Worm (Caenorhabditis elegans) whole organism, L1 larva: ENCODE results near the gene F15G9.1.

Experiments
- C16A3.4 ChIP-seq: fragments of 150-350 bp; optimal IDR thresholded peaks from 2 replicates; lab custom pipeline; 2014; ENCODE audit warnings: missing biosample characterization, missing genetic modification characterization
- F16B12.6 ChIP-seq: fragments of 150-350 bp; optimal IDR thresholded peaks from 2 replicates; lab custom pipeline; 2014; ENCODE audit warnings: missing biosample characterization, missing genetic modification characterization
- ceh-82 ChIP-seq, 3 experiments: fragments of 150-350 bp in 1 of 3; sonication (generic microtip) in 2 of 3; optimal IDR thresholded peaks; 2 replicates each; lab custom pipeline; 2014 to 2017; ENCODE audit warnings: missing biosample characterization in 3 of 3, missing genetic modification characterization in 3 of 3
- ceh-90 ChIP-seq: sonication (generic microtip); optimal IDR thresholded peaks from 2 replicates; lab custom pipeline; 2016; ENCODE audit warnings: missing genetic modification characterization, missing compliant biosample characterization
- ces-1 ChIP-seq: fragments of 150-350 bp; optimal IDR thresholded peaks from 2 replicates; lab custom pipeline; 2014; ENCODE audit warnings: missing biosample characterization, missing genetic modification reagents, missing genetic modification characterization
- dsc-1 ChIP-seq: sonication (generic microtip); optimal IDR thresholded peaks from 2 replicates; lab custom pipeline; 2016; ENCODE audit warnings: mild to moderate bottlenecking, missing genetic modification characterization, missing compliant biosample characterization
- efl-1 ChIP-seq, 4 experiments: fragments of 150-350 bp; optimal IDR thresholded peaks in 3 of 4; peaks in 1 of 4; 1 replicate in 1 of 4; 2 replicates in 3 of 4; lab custom pipeline; 2014; ENCODE audit warnings: missing biosample characterization in 2 of 4, missing genetic modification characterization in 2 of 4, missing genetic modification reagents in 2 of 4
- egl-27 ChIP-seq, 2 experiments: fragments of 150-350 bp in 1 of 2; sonication (generic microtip); optimal IDR thresholded peaks; 3 replicates each; lab custom pipeline; 2017 to 2018; ENCODE audit warnings: missing biosample characterization in 2 of 2, missing genetic modification characterization in 2 of 2, missing genetic modification reagents in 2 of 2
- ets-5 ChIP-seq: fragments of 200-800 bp; sonication (Bioruptor generic); IDR thresholded peaks from 2 replicates; pipeline ENCODE4 v1.3.6; 2022; ENCODE audit warnings: missing genetic modification characterization, missing compliant biosample characterization
- fkh-10 ChIP-seq: sonication (generic microtip); optimal IDR thresholded peaks from 2 replicates; lab custom pipeline; 2017; ENCODE audit warnings: missing biosample characterization, missing genetic modification reagents, missing genetic modification characterization
- fkh-8 ChIP-seq: sonication (generic microtip); optimal IDR thresholded peaks from 2 replicates; lab custom pipeline; 2016; ENCODE audit warnings: mild to moderate bottlenecking, missing genetic modification characterization, missing compliant biosample characterization
- fos-1 ChIP-seq: fragments of 150-350 bp; optimal IDR thresholded peaks from 2 replicates; lab custom pipeline; 2014; ENCODE audit warnings: missing biosample characterization, missing genetic modification characterization
- hlh-17 ChIP-seq: fragments of 200-800 bp; sonication (Bioruptor generic); optimal IDR thresholded peaks from 2 replicates; lab custom pipeline; 2018; ENCODE audit warnings: missing genetic modification characterization, mild to moderate bottlenecking, missing compliant biosample characterization, moderate library complexity, borderline replicate concordance
- irx-1 ChIP-seq: sonication (generic microtip); optimal IDR thresholded peaks from 2 replicates; lab custom pipeline; 2016; ENCODE audit warnings: missing genetic modification characterization, missing compliant biosample characterization
- lin-14 ChIP-seq: fragments of 200-800 bp; sonication (Bioruptor generic); optimal IDR thresholded peaks from 2 replicates; lab custom pipeline; 2018; ENCODE audit warnings: mild to moderate bottlenecking, missing genetic modification characterization, moderate library complexity, missing compliant biosample characterization
- lin-35 ChIP-seq, 2 experiments: fragments of 150-350 bp; optimal IDR thresholded peaks; 2 replicates each; lab custom pipeline; 2014; ENCODE audit warnings: missing biosample characterization in 2 of 2, missing genetic modification characterization in 2 of 2, missing genetic modification reagents in 2 of 2
- lsy-2 ChIP-seq, 2 experiments: fragments of 150-350 bp; optimal IDR thresholded peaks; 2 replicates each; lab custom pipeline; 2014; ENCODE audit warnings: missing biosample characterization in 2 of 2, missing genetic modification characterization in 2 of 2
- mdl-1 ChIP-seq, 2 experiments: fragments of 150-350 bp; optimal IDR thresholded peaks; 2 replicates each; lab custom pipeline; 2014 to 2017; ENCODE audit warnings: missing biosample characterization in 2 of 2, missing genetic modification characterization in 2 of 2, inconsistent platforms in 1 of 2
- mef-2 ChIP-seq: fragments of 150-350 bp; optimal IDR thresholded peaks from 2 replicates; lab custom pipeline; 2014; ENCODE audit warnings: missing biosample characterization, missing genetic modification characterization
- nhr-19 ChIP-seq: fragments of 200-800 bp; sonication (Bioruptor generic); conservative IDR thresholded peaks from 2 replicates; pipeline ENCODE4 v1.3.6; 2022; ENCODE audit warnings: missing genetic modification characterization, missing compliant biosample characterization
- nhr-20 ChIP-seq: sonication (generic microtip); optimal IDR thresholded peaks from 2 replicates; lab custom pipeline; 2016; ENCODE audit warnings: mild to moderate bottlenecking, missing genetic modification characterization, missing compliant biosample characterization
- nhr-237 ChIP-seq: fragments of 150-350 bp; optimal IDR thresholded peaks from 2 replicates; lab custom pipeline; 2014; ENCODE audit warnings: missing biosample characterization, missing genetic modification characterization
- nhr-47 ChIP-seq: sonication (generic microtip); optimal IDR thresholded peaks from 2 replicates; lab custom pipeline; 2016; ENCODE audit warnings: mild to moderate bottlenecking, missing genetic modification characterization, moderate library complexity, missing compliant biosample characterization
- nhr-71 ChIP-seq: sonication (generic microtip); optimal IDR thresholded peaks from 2 replicates; lab custom pipeline; 2016; ENCODE audit warnings: mild to moderate bottlenecking, missing genetic modification characterization, moderate library complexity, missing compliant biosample characterization
- nhr-84 ChIP-seq: sonication (generic microtip); optimal IDR thresholded peaks from 2 replicates; lab custom pipeline; 2017; ENCODE audit warnings: missing biosample characterization, missing genetic modification characterization
- nhr-85 ChIP-seq: sonication (generic microtip); peaks from one replicate; lab custom pipeline; 2016; ENCODE audit warnings: missing genetic modification characterization, inconsistent platforms, missing compliant biosample characterization
- rnt-1 ChIP-seq: sonication (generic microtip); optimal IDR thresholded peaks from 2 replicates; lab custom pipeline; 2016; ENCODE audit warnings: mild to moderate bottlenecking, missing genetic modification characterization, moderate library complexity, missing compliant biosample characterization
- snu-23 ChIP-seq: sonication (generic microtip); optimal IDR thresholded peaks from 2 replicates; lab custom pipeline; 2016; ENCODE audit warnings: missing genetic modification characterization, missing compliant biosample characterization
- sox-4 ChIP-seq: sonication (generic microtip); optimal IDR thresholded peaks from 2 replicates; lab custom pipeline; 2016; ENCODE audit warnings: missing genetic modification characterization, missing compliant biosample characterization
- sptf-1 ChIP-seq: fragments of 150-350 bp; optimal IDR thresholded peaks from 2 replicates; lab custom pipeline; 2014; ENCODE audit warnings: missing biosample characterization, missing genetic modification characterization
- swsn-7 ChIP-seq: sonication (generic microtip); optimal IDR thresholded peaks from 2 replicates; lab custom pipeline; 2016; ENCODE audit warnings: missing genetic modification characterization, missing compliant biosample characterization
- tlp-1 ChIP-seq: fragments of 150-350 bp; optimal IDR thresholded peaks from 2 replicates; lab custom pipeline; 2014; ENCODE audit warnings: missing biosample characterization, missing genetic modification characterization
- unc-62 ChIP-seq: fragments of 150-350 bp; optimal IDR thresholded peaks from 2 replicates; lab custom pipeline; 2014; ENCODE audit warnings: missing biosample characterization, missing genetic modification reagents, missing genetic modification characterization
- unc-86 ChIP-seq: sonication (generic microtip); optimal IDR thresholded peaks from 2 replicates; lab custom pipeline; 2016; ENCODE audit warnings: missing genetic modification characterization, missing compliant biosample characterization
- unc-98 ChIP-seq: fragments of 200-800 bp; sonication (Bioruptor generic); IDR thresholded peaks from 2 replicates; pipeline ENCODE4 v1.3.6; 2022; ENCODE audit warnings: missing genetic modification characterization, missing compliant biosample characterization
- ztf-11 ChIP-seq, 2 experiments: sonication (generic microtip); optimal IDR thresholded peaks; 2 replicates each; lab custom pipeline; 2016 to 2017; ENCODE audit warnings: missing genetic modification characterization in 2 of 2, missing biosample characterization in 1 of 2, missing compliant biosample characterization in 1 of 2

Gene F15G9.1

ce11 chrX:9667391-9667790, 38.8 kb upstream of the F15G9.1 start (continued):
- TF ChIP-seq ztf-11 (tag; optimal IDR thresholded peaks at IDR 0.05; lab: Kevin White, UChicago) (no peak), nhr-84 (tag; lab: Kevin White, UChicago) (no peak), lin-14 (GFP tag; lab: Kevin White, UChicago) (peak; percentile 87), ets-5 (GFP tag; lab: Robert Waterston, UW) (no peak), snu-23 (GFP tag; lab: Kevin White, UChicago) (peak; percentile 73), unc-86 (tag; lab: Kevin White, UChicago) (no peak), C16A3.4 (tag; lab: Kevin White, UChicago) (peak; percentile 50), nhr-20 (tag; lab: Kevin White, UChicago) (peak; percentile 76), ces-1 (no peak), nhr-237 (tag; lab: Kevin White, UChicago) (peak; percentile 47), mdl-1 (tag; optimal IDR thresholded peaks at IDR 0.05; lab: Kevin White, UChicago) (peak in 1 of 2 experiments; percentile 36), hlh-17 (GFP tag; lab: Kevin White, UChicago) (no peak), irx-1 (tag; lab: Kevin White, UChicago) (peak; percentile 26), lin-35 (GFP tag; optimal IDR thresholded peaks at IDR 0.05; lab: Kevin White, UChicago) (peak in 1 of 2 experiments; percentile 38), lsy-2 (tag; optimal IDR thresholded peaks at IDR 0.05; lab: Kevin White, UChicago) (peak in 1 of 2 experiments; percentile 63), unc-98 (GFP tag; lab: Robert Waterston, UW) (no peak), mef-2 (tag; lab: Kevin White, UChicago) (no peak)

- TF ChIP-seq dsc-1 (tag; lab: Kevin White, UChicago) (peak; percentile 7), ceh-82 (tag; optimal IDR thresholded peaks at IDR 0.05; lab: Kevin White, UChicago) (peak in 1 of 3 experiments; percentile 39), swsn-7 (tag; lab: Kevin White, UChicago) (peak; percentile 18), lin-35 (GFP tag; optimal IDR thresholded peaks at IDR 0.05; lab: Kevin White, UChicago) (peak in 1 of 2 experiments; percentile 23), fkh-10 (GFP tag; lab: Kevin White, UChicago) (peak; percentile 29), lin-14 (GFP tag; lab: Kevin White, UChicago) (peak; percentile 86), efl-1 (optimal IDR thresholded peaks at IDR 0.05; lab: Kevin White, UChicago) (no peak), efl-1 (GFP tag; optimal IDR thresholded peaks at IDR 0.05 in 1 of 2; lab: Kevin White, UChicago) (peak in 1 of 2 experiments; percentile 10), nhr-85 (tag; lab: Kevin White, UChicago) (peak; percentile 11), nhr-71 (tag; lab: Kevin White, UChicago) (peak; percentile 42), sptf-1 (tag; lab: Kevin White, UChicago) (no peak), lsy-2 (tag; optimal IDR thresholded peaks at IDR 0.05; lab: Kevin White, UChicago) (peak in 1 of 2 experiments; percentile 30), fkh-8 (tag; lab: Kevin White, UChicago) (peak; percentile 48), unc-86 (tag; lab: Kevin White, UChicago) (peak; percentile 9), egl-27 (tag; optimal IDR thresholded peaks at IDR 0.05; lab: Kevin White, UChicago) (no peak), unc-62 (GFP tag; lab: Kevin White, UChicago) (no peak), snu-23 (GFP tag; lab: Kevin White, UChicago) (peak; percentile 26), mdl-1 (tag; optimal IDR thresholded peaks at IDR 0.05; lab: Kevin White, UChicago) (peak in 1 of 2 experiments; percentile 3), fos-1 (tag; lab: Kevin White, UChicago) (no peak), F16B12.6 (tag; lab: Kevin White, UChicago) (no peak), nhr-19 (GFP tag; lab: Robert Waterston, UW) (peak; percentile 16; the same call in 1 of the 2 replicates), rnt-1 (peak; percentile 27), nhr-47 (tag; lab: Kevin White, UChicago) (peak; percentile 8)
Measured at ce11 chrX:9668554-9668953, 37.6 kb upstream of the F15G9.1 start, which contains the start of gene T14B1.1. Gene T14B1.1, minus strand, starts transcription at chrX:9668723.

- TF ChIP-seq sox-4 (tag; lab: Kevin White, UChicago) (no peak), ceh-90 (no peak), lin-14 (GFP tag; lab: Kevin White, UChicago) (peak; percentile 62), tlp-1 (tag; lab: Kevin White, UChicago) (no peak)
Measured at ce11 chrX:9673228-9673627, 33.0 kb upstream of the F15G9.1 start.
